Worm (Caenorhabditis elegans) whole organism, early embryonic: ENCODE results near the gene srg-8.

Source experiments
- B0310.2 ChIP-seq: sonication (generic microtip); optimal IDR thresholded peaks from 2 replicates; lab custom pipeline; 2016; ENCODE audit warnings: mild to moderate bottlenecking, missing genetic modification characterization, missing compliant biosample characterization
- F13C5.2 ChIP-seq: sonication (generic microtip); optimal IDR thresholded peaks from 2 replicates; lab custom pipeline; 2017; ENCODE audit warnings: mild to moderate bottlenecking, missing genetic modification characterization, inconsistent platforms, missing compliant biosample characterization
- aly-1 ChIP-seq: sonication (generic microtip); optimal IDR thresholded peaks from 2 replicates; lab custom pipeline; 2016; ENCODE audit warnings: missing genetic modification characterization, missing compliant biosample characterization
- ama-1 ChIP-seq: fragments of 150-350 bp; optimal IDR thresholded peaks from 2 replicates; lab custom pipeline; 2014
- ceh-13 ChIP-seq: fragments of 200-800 bp; sonication (Bioruptor generic); optimal IDR thresholded peaks from 2 replicates; lab custom pipeline; 2018; ENCODE audit warnings: mild to moderate bottlenecking, missing genetic modification characterization, missing compliant biosample characterization
- ceh-36 ChIP-seq: sonication (generic microtip); optimal IDR thresholded peaks from 2 replicates; lab custom pipeline; 2016; ENCODE audit warnings: missing genetic modification characterization, inconsistent platforms, missing compliant biosample characterization
- ets-7 ChIP-seq: sonication (generic microtip); optimal IDR thresholded peaks from 2 replicates; lab custom pipeline; 2016; ENCODE audit warnings: missing genotype, missing genetic modification characterization, missing compliant biosample characterization
- flt-1 ChIP-seq: fragments of 200-800 bp; sonication (Bioruptor generic); IDR thresholded peaks from 2 replicates; pipeline ENCODE4 v1.3.6; 2022; ENCODE audit warnings: missing genetic modification characterization, missing compliant biosample characterization
- hmbx-1 ChIP-seq: sonication (generic microtip); optimal IDR thresholded peaks from 2 replicates; lab custom pipeline; 2016; ENCODE audit warnings: mild to moderate bottlenecking, missing genetic modification characterization, missing compliant biosample characterization
- hmg-4 ChIP-seq: fragments of 200-800 bp; sonication (Bioruptor generic); optimal IDR thresholded peaks from 2 replicates; lab custom pipeline; 2018; ENCODE audit warnings: mild to moderate bottlenecking, missing genetic modification characterization, missing compliant biosample characterization
- hnd-1 ChIP-seq: sonication (generic microtip); optimal IDR thresholded peaks from 2 replicates; lab custom pipeline; 2016; ENCODE audit warnings: missing genetic modification characterization, missing compliant biosample characterization
- pes-1 ChIP-seq: fragments of 200-800 bp; sonication (Bioruptor generic); IDR thresholded peaks from 2 replicates; pipeline ENCODE4 v1.3.6; 2022; ENCODE audit warnings: missing genetic modification reagents, missing genetic modification characterization, missing compliant biosample characterization
- scrt-1 ChIP-seq: fragments of 200-800 bp; sonication (Bioruptor generic); IDR thresholded peaks from 2 replicates; pipeline ENCODE4 v1.3.6; 2022; ENCODE audit warnings: missing genetic modification characterization, missing compliant biosample characterization
- sea-1 ChIP-seq: fragments of 200-800 bp; sonication (Bioruptor generic); conservative IDR thresholded peaks from 2 replicates; pipeline ENCODE4 v1.3.6; 2022; ENCODE audit warnings: missing genetic modification characterization, missing compliant biosample characterization
- tbx-11 ChIP-seq: fragments of 200-800 bp; sonication (Bioruptor generic); IDR thresholded peaks from 2 replicates; pipeline ENCODE4 v1.3.6; 2022; ENCODE audit warnings: missing genetic modification characterization, missing compliant biosample characterization
- tbx-37 ChIP-seq: fragments of 200-800 bp; sonication (Bioruptor generic); conservative IDR thresholded peaks from 2 replicates; pipeline ENCODE4 v1.3.6; 2022; ENCODE audit warnings: missing genetic modification reagents, missing genetic modification characterization, missing compliant biosample characterization
- tra-4 ChIP-seq: sonication (generic microtip); optimal IDR thresholded peaks from 2 replicates; lab custom pipeline; 2017; ENCODE audit warnings: missing genetic modification characterization, missing compliant biosample characterization

Gene srg-8

ce11 chrIII:6265911-6266310, 11.3 kb upstream of the srg-8 start, which contains the start of gene srg-6:
srg-6 (minus strand) TSS chrIII:6266011.
- TF ChIP-seq ama-1, result no peak
- no peak for TF ChIP-seq hmbx-1 (tag; lab: Kevin White, UChicago)
- no peak for TF ChIP-seq flt-1 (GFP tag; lab: Robert Waterston, UW)
- TF ChIP-seq F13C5.2 (tag; lab: Kevin White, UChicago), result no peak
- TF ChIP-seq scrt-1 (GFP tag; lab: Robert Waterston, UW), result no peak
- TF ChIP-seq B0310.2 (tag; lab: Kevin White, UChicago), result no peak
- TF ChIP-seq tbx-11 (GFP tag; lab: Robert Waterston, UW), result no peak
- no peak for TF ChIP-seq tra-4
- TF ChIP-seq ets-7 (tag; lab: Kevin White, UChicago), result no peak
- no peak for TF ChIP-seq hmg-4 (GFP tag; lab: Kevin White, UChicago)
- TF ChIP-seq sea-1 (GFP tag; lab: Robert Waterston, UW), result no peak

DNA sequence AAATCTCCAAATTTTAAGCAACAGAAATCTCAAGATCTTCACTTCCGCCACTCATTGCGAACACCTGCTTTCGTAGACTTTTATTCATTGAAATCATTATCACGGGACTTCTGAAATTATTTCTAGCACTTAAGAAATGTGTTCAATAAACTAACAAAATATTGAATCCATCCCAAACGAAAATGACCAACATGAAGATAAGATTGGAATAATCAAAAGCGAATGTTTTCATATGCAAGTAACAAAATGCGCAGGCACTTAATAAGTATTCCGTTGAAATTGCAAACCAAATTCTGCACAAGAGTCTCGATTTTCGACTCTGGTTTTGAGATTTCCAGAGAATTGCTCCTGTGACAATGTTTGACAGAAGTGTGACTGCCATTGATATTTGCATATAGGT, 9.8 kb upstream of the srg-8 start, which contains the start of gene srg-5:
srg-5 (minus strand) TSS at position 101 of the 400 bp plus-strand sequence.
- TF ChIP-seq F13C5.2 (tag; lab: Kevin White, UChicago) (no peak), tbx-37 (GFP tag; lab: Robert Waterston, UW) (no peak), hnd-1 (tag; lab: Kevin White, UChicago) (no peak), pes-1 (no peak), aly-1 (tag; lab: Kevin White, UChicago) (no peak), hmg-4 (GFP tag; lab: Kevin White, UChicago) (no peak), hmbx-1 (tag; lab: Kevin White, UChicago) (no peak), ets-7 (tag; lab: Kevin White, UChicago) (no peak), flt-1 (GFP tag; lab: Robert Waterston, UW) (no peak), sea-1 (GFP tag; lab: Robert Waterston, UW) (no peak), tbx-11 (GFP tag; lab: Robert Waterston, UW) (no peak), tra-4 (no peak), scrt-1 (GFP tag; lab: Robert Waterston, UW) (no peak), B0310.2 (tag; lab: Kevin White, UChicago) (no peak)

DNA sequence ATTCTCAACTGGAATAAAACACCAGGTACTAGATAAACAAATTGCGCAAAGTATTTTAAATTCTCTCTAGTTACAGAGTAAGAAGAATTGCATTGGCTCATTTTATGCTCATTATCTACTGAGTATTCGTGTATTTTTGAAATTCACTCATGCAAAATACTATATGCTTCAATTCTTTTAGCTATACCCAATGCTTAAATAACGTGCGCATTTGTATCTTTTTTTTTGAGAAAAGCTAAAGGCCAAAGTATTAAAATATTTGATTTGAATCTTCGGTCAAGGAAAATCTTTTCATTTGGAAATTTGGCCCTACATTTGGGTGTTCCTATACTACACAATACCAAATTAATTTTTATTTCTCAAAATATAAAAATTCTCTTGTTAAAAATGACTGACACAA, 7.3 kb upstream of the srg-8 start, which contains the start of gene srg-4:
srg-4 (minus strand) TSS at position 101 of the 400 bp plus-strand sequence.
- TF ChIP-seq ceh-36 (tag; lab: Kevin White, UChicago) (no peak), hmbx-1 (tag; lab: Kevin White, UChicago) (no peak), B0310.2 (tag; lab: Kevin White, UChicago) (no peak), scrt-1 (GFP tag; lab: Robert Waterston, UW) (no peak), sea-1 (GFP tag; lab: Robert Waterston, UW) (no peak), tbx-11 (GFP tag; lab: Robert Waterston, UW) (no peak)

DNA sequence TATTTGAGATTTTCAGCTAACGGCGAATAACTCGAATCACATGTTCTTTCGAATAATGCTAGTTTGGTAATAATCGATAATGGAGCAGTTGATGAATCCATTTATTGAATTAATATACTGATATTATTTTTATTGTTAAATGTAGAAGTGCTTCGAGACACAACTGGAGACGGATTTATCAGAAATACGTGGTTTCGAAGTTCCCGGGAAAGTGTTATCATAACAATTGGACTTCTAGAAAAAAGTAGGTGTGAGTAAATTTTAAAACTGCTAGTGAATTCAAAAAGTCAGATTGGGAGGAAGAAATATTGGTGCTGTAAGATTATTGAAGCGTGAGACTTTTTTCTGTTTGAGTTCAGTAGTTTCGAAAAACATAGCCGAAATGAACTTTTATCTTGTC, 5.5 kb upstream of the srg-8 start, which contains the start of gene srg-2:
srg-2 (minus strand) TSS at position 101 of the 400 bp plus-strand sequence.
- TF ChIP-seq tra-4 (no peak), ceh-36 (tag; lab: Kevin White, UChicago) (no peak), scrt-1 (GFP tag; lab: Robert Waterston, UW) (no peak)

ce11 chrIII:6258262-6258661, 3.6 kb upstream of the srg-8 start, which contains the start of gene srg-1:
srg-1 (minus strand) TSS chrIII:6258362.
- TF ChIP-seq ets-7 (tag; lab: Kevin White, UChicago) (no peak), ama-1 (no peak), tra-4 (no peak), ceh-36 (tag; lab: Kevin White, UChicago) (no peak), ceh-13 (GFP tag; lab: Kevin White, UChicago) (no peak), hnd-1 (tag; lab: Kevin White, UChicago) (no peak), tbx-11 (GFP tag; lab: Robert Waterston, UW) (no peak), scrt-1 (GFP tag; lab: Robert Waterston, UW) (no peak), tbx-37 (GFP tag; lab: Robert Waterston, UW) (no peak), hmg-4 (GFP tag; lab: Kevin White, UChicago) (no peak)

DNA sequence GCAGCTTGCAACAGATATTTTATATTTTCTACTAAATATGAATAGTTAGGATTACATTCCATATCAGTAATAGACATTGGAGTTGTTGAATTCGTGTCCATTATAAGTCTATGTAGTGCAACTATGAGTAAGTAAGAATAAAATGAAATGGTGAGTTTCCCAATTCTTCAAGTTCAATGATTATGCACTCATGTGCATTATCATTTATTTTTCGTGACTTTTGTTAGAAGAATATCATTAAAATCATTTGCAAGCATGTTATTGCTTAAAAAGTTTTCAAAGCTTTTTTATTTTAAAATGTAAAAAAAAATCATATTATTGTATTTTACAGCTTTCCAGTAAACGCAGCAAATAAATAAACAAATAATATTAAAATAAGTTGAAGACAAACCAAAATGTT, 2.0 kb upstream of the srg-8 start, which contains the start of gene srg-9:
srg-9 (minus strand) TSS at position 101 of the 400 bp plus-strand sequence.
- no peak for TF ChIP-seq flt-1 (GFP tag; lab: Robert Waterston, UW)

ce11 chrIII:6251511-6251910, 3.1 kb downstream of the srg-8 start, which contains the start of gene amdh-1:
amdh-1 (plus strand) TSS chrIII:6251811.
- TF ChIP-seq F13C5.2 (tag; lab: Kevin White, UChicago) (no peak), hnd-1 (tag; lab: Kevin White, UChicago) (no peak)

DNA sequence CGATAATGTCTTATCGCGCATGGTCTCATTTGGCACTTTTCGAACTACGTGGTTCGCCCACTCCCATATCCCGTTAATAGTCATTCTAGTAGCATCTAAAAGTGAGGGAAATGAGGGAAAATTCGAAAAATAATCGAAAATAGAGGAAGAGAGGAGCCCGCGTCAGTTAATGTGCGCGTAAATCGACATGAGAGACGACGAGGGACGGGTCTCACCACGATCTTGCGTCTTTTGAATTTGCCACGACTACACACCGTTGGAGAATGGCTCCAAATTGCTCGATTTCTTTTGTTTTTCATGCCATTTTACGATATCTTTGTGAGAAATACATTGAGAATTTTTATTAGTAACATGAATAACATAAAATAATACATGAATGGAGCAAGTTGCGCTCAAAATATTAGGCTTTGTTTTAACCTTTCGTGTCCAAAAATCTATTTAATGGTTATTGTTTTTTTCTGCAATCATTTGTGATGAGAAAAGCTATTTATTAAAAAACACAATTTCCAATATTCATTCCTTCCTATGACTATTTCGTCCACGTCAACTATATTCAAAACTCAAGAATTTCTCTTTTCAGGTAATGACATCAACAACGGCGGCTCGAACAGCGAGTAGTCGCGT, 6.5 kb downstream of the srg-8 start, which contains the start of the genes gen-1 and stt-3:
gen-1 (minus strand) TSS at position 95 of the 624 bp plus-strand sequence.
stt-3 (plus strand) TSS at position 574 of the 624 bp plus-strand sequence.
- TF ChIP-seq tra-4, result no peak
- TF ChIP-seq F13C5.2 (tag; lab: Kevin White, UChicago), result no peak
- TF ChIP-seq hmbx-1 (tag; lab: Kevin White, UChicago), result no peak
- no peak for TF ChIP-seq ets-7 (tag; lab: Kevin White, UChicago)
- no peak for TF ChIP-seq hnd-1 (tag; lab: Kevin White, UChicago)
- no peak for TF ChIP-seq ceh-13 (GFP tag; lab: Kevin White, UChicago)
- TF ChIP-seq sea-1 (GFP tag; lab: Robert Waterston, UW), result no peak
- no peak for TF ChIP-seq hmg-4 (GFP tag; lab: Kevin White, UChicago)
- no peak for TF ChIP-seq tbx-37 (GFP tag; lab: Robert Waterston, UW)
